Worm (Caenorhabditis elegans): ENCODE data around the gene F54D5.17.
A peak's percentile ranks its signal among the peaks of the same experiment; 100 is the strongest.

The F54D5.17 gene

DNA sequence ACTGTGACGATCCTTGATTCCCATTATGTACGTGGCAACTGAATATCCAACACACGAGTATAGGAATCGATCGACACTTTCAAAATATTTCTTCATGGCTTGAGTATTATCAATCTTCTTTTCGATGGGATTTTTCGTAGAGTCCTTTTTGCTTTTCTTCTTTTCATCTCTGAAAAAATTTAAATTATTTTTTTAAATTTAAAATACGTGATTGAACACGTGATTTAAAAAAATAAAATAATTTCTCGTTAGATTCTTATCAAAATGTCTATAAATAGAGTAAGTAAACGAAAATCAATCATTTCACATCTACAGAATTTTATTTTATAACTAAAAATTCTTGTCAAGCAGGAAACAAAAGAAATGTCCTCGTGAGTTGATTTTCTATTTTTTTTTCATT lies 35.1 kb upstream of the F54D5.17 start, which contains the start of gene Y62F5A.10:
Y62F5A.10 (plus strand) TSS at position 301 of the 400 bp plus-strand sequence.
- TF ChIP-seq ztf-4 (tag; optimal IDR thresholded peaks at IDR 0.05) (no peak), lin-15B (tag; optimal IDR thresholded peaks at IDR 0.05) (no peak), lin-39 (tag; optimal IDR thresholded peaks at IDR 0.05) (no peak)

DNA sequence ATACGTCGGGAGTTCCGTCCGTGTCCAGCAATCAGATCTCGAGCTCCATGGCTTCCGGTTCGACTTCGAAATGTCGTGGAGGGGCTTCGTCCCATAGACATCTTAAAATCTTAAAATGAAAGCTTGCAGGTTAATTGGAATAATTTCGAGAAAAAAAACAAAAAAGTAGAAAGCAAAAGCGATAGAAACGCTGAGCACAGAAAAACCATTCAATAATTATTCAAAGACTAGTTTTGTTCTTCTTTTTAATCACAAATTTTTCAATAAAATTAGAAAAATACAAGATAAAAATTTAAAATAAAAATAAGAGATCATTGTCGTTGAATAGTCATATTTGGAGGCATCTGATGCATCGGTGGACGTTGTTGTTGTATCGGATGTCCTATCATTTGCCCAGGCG lies 29.5 kb upstream of the F54D5.17 start, which contains the start of gene age-1:
age-1 (minus strand) TSS at position 101 of the 400 bp plus-strand sequence.
- TF ChIP-seq daf-12 (tag; optimal IDR thresholded peaks at IDR 0.05) (no peak), skn-1 (tag; optimal IDR thresholded peaks at IDR 0.05) (no peak), tbx-2 (tag; optimal IDR thresholded peaks at IDR 0.05) (no peak)

DNA sequence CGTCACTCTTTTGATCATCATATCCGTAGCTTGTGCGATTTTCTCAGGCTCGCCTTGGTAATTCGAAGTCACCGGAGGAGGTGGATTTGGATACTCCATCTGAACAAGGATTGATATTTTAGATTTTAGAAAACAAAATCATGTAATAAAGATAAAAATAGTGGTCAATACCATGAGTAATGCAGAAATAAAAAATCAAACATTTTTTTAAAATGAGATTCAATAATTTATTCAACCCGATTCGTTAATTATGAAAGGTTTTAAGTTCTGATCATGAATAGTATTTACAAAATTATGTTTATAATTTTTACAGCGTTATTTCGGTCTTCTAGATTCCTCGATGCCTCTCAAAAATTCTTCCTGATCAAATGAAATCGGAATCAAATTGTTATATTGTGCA lies 22.7 kb upstream of the F54D5.17 start, which contains the start of gene mdt-8:
mdt-8 (minus strand) TSS at position 101 of the 400 bp plus-strand sequence.
- TF ChIP-seq tbx-2 (tag; optimal IDR thresholded peaks at IDR 0.05), result no peak
- TF ChIP-seq ceh-9 (tag; optimal IDR thresholded peaks at IDR 0.05), result no peak
- no peak for TF ChIP-seq lsy-12 (tag; optimal IDR thresholded peaks at IDR 0.05)
- TF ChIP-seq zag-1 (tag; optimal IDR thresholded peaks at IDR 0.05), result no peak
- no peak for TF ChIP-seq mml-1 (tag; optimal IDR thresholded peaks at IDR 0.05)
- no peak for TF ChIP-seq fkh-10 (GFP tag; optimal IDR thresholded peaks at IDR 0.05)
- no peak for TF ChIP-seq ceh-82 (tag; optimal IDR thresholded peaks at IDR 0.05)
- no peak for TF ChIP-seq pha-4 (tag; optimal IDR thresholded peaks at IDR 0.05)
- TF ChIP-seq nhr-43 (tag; optimal IDR thresholded peaks at IDR 0.05; ENCODE audit: poor library complexity, severe bottlenecking), result no peak
- no peak for TF ChIP-seq skn-1 (tag; optimal IDR thresholded peaks at IDR 0.05)
- no peak for TF ChIP-seq nhr-237 (tag; optimal IDR thresholded peaks at IDR 0.05)
- no peak for TF ChIP-seq ztf-4 (tag; optimal IDR thresholded peaks at IDR 0.05)
- TF ChIP-seq ztf-11 (tag; optimal IDR thresholded peaks at IDR 0.05), result no peak
- no peak for TF ChIP-seq nhr-28 (tag; optimal IDR thresholded peaks at IDR 0.05)

- TF ChIP-seq ceh-82 (tag; optimal IDR thresholded peaks at IDR 0.05) (peak; percentile 67), lin-39 (tag; optimal IDR thresholded peaks at IDR 0.05) (peak; percentile 36), nhr-11 (tag; optimal IDR thresholded peaks at IDR 0.05) (peak; percentile 2), ztf-4 (tag; optimal IDR thresholded peaks at IDR 0.05) (peak; percentile 18), jun-1 (tag; optimal IDR thresholded peaks at IDR 0.05) (peak; percentile 77), snpc-4 (tag; optimal IDR thresholded peaks at IDR 0.05) (peak; percentile 76), hmg-11 (tag; optimal IDR thresholded peaks at IDR 0.05) (peak; percentile 18), nhr-25 (tag; optimal IDR thresholded peaks at IDR 0.05) (peak; percentile 46), ceh-28 (tag; optimal IDR thresholded peaks at IDR 0.05) (peak; percentile 72), elt-2 (tag; optimal IDR thresholded peaks at IDR 0.05) (peak; percentile 40), nfya-1 (tag; optimal IDR thresholded peaks at IDR 0.05; ENCODE audit: insufficient read depth) (peak; percentile 54), R02D3.7 (tag; optimal IDR thresholded peaks at IDR 0.05) (peak; percentile 57), lin-15B (tag; optimal IDR thresholded peaks at IDR 0.05) (peak; percentile 81), tbx-2 (tag; optimal IDR thresholded peaks at IDR 0.05) (peak; percentile 47), fkh-10 (GFP tag; optimal IDR thresholded peaks at IDR 0.05) (peak; percentile 18), nhr-43 (tag; optimal IDR thresholded peaks at IDR 0.05; ENCODE audit: poor library complexity, severe bottlenecking) (peak; percentile 67), nhr-23 (tag; optimal IDR thresholded peaks at IDR 0.05) (peak; percentile 64), lsy-12 (tag; optimal IDR thresholded peaks at IDR 0.05) (peak; percentile 81), pha-4 (tag; optimal IDR thresholded peaks at IDR 0.05) (peak; percentile 67)
Measured at ce11 chrII:11534429-11535099, 21.9 kb upstream of the F54D5.17 start, which contains the start of gene Y62F5A.12. TSS of gene Y62F5A.12 (minus strand) at chrII:11534479.

- TF ChIP-seq unc-39 (tag; optimal IDR thresholded peaks at IDR 0.05) (no peak), tbx-2 (tag; optimal IDR thresholded peaks at IDR 0.05) (no peak), fkh-10 (GFP tag; optimal IDR thresholded peaks at IDR 0.05) (no peak), lin-39 (tag; optimal IDR thresholded peaks at IDR 0.05) (no peak), snpc-4 (tag; optimal IDR thresholded peaks at IDR 0.05) (no peak), ceh-9 (tag; optimal IDR thresholded peaks at IDR 0.05) (no peak), unc-62 (GFP tag; optimal IDR thresholded peaks at IDR 0.05) (no peak), egl-5 (tag; optimal IDR thresholded peaks at IDR 0.05) (no peak), pha-4 (tag; optimal IDR thresholded peaks at IDR 0.05) (no peak), nhr-43 (tag; optimal IDR thresholded peaks at IDR 0.05; ENCODE audit: poor library complexity, severe bottlenecking) (no peak), pqm-1 (tag; optimal IDR thresholded peaks at IDR 0.05) (no peak), nhr-28 (tag; optimal IDR thresholded peaks at IDR 0.05) (no peak), ama-1 (optimal IDR thresholded peaks at IDR 0.05) (no peak), elt-1 (tag; optimal IDR thresholded peaks at IDR 0.05) (no peak), nhr-11 (tag; optimal IDR thresholded peaks at IDR 0.05) (no peak), mml-1 (tag; optimal IDR thresholded peaks at IDR 0.05) (no peak)
Measured at ce11 chrII:11535429-11535828, 21.0 kb upstream of the F54D5.17 start.

Measured in whole organism, L3 larva.